Worm (Caenorhabditis elegans): Measurements from ENCODE around the gene B0554.4.
A peak's percentile ranks its signal among the peaks of the same experiment; 100 is the strongest.

The B0554.4 gene

ce11 chrV:412820-413219 is 16.1 kb upstream of the B0554.4 start:
- TF ChIP-seq rnt-1 (tag; optimal IDR thresholded peaks at IDR 0.05) (no peak), ceh-24 (tag; optimal IDR thresholded peaks at IDR 0.05) (no peak), ceh-2 (tag; optimal IDR thresholded peaks at IDR 0.05) (no peak), K02D7.2 (tag; optimal IDR thresholded peaks at IDR 0.05) (no peak), pag-3 (tag; optimal IDR thresholded peaks at IDR 0.05; ENCODE audit: borderline replicate concordance) (no peak), hlh-8 (tag; optimal IDR thresholded peaks at IDR 0.05) (no peak), ceh-9 (tag; optimal IDR thresholded peaks at IDR 0.05) (no peak), unc-55 (GFP tag; optimal IDR thresholded peaks at IDR 0.05) (no peak), madf-2 (tag; optimal IDR thresholded peaks at IDR 0.05) (no peak), zip-5 (tag; optimal IDR thresholded peaks at IDR 0.05) (no peak), elt-2 (tag; optimal IDR thresholded peaks at IDR 0.05) (no peak), ceh-45 (GFP tag; IDR thresholded peaks at IDR 0.05) (no peak), nfya-1 (tag; optimal IDR thresholded peaks at IDR 0.05) (no peak), hlh-15 (tag; optimal IDR thresholded peaks at IDR 0.05) (no peak), Y22D7AL.16 (tag; optimal IDR thresholded peaks at IDR 0.05) (no peak), dve-1 (tag; optimal IDR thresholded peaks at IDR 0.05) (no peak), sdc-2 (tag; optimal IDR thresholded peaks at IDR 0.05) (no peak)

DNA sequence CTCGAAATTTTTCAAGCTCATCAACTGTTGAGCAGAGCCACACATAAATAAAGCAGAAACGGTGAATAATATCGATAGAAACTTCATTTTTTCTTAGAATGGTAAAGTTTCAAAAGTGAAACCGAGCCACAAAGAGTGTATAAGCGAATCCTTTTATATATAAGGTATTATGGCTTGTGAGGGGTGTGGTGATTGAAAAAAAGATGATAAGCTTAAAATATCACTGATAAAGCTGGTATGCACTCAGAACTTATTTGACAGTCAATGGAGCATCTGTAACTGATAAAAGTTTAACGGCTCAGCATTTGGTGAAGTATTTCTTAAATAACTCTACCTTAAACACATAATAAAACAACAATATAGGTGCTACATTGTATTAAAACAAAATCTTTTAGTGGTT is 14.3 kb upstream of the B0554.4 start, which contains the start of gene dod-19:
TSS of gene dod-19 (minus strand) at position 130 of the 400 bp plus-strand sequence.
- TF ChIP-seq ceh-6 (GFP tag; optimal IDR thresholded peaks at IDR 0.05) (no peak), pag-3 (tag; optimal IDR thresholded peaks at IDR 0.05; ENCODE audit: borderline replicate concordance) (no peak)

DNA sequence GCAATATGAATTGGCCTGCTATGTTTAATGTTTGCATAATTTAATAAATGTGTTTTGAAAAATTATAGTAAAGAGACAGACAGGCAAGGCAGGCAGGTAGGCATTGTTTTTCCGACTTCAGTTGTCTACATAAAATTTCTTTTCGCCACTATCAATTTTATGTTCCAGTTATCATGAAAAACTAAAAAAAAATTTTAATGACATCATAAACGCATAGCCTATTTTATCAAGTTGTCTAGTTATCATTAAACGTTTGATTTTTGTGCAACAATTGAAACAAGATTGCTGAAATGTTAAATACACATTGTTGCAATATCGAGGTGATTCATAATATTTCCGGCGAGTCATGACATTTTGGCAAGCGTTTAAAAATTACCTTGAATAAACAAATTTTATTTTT is 13.9 kb upstream of the B0554.4 start:
- TF ChIP-seq pros-1 (tag; optimal IDR thresholded peaks at IDR 0.05): no peak
- TF ChIP-seq elt-2 (tag; optimal IDR thresholded peaks at IDR 0.05): peak; percentile 18
- TF ChIP-seq K02D7.2 (tag; optimal IDR thresholded peaks at IDR 0.05): no peak

DNA sequence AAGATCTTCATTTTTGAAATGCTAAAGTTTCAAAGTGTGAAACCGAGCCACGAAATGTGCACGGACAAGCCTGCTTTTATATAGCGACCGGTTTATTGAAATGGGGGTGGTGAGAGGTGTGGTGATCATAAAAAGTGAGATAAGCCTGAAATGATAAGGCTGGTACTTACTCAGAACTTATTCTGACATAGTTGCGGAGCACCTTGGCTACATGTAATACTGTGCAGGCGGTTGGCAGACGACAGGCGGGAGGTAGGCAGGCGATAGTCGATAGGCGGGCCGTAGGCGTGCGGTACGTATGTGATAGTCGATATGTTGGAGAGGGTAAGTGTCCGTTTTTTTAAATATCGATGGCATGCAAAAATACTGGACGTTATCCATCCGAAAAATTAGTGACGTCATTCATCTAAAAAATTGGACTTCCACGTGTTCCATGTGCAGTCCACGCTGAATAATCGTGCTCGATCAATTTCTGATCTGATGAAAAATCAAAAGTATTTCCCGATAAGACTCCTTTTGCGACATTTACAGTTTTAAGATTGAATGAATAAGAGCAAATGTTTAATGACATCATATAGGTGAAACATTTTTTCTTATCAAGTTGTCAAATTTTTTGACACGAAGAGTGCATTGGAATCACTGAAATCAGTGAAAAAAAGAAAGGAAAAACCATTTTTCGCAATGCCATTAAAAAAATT is 11.1 kb upstream of the B0554.4 start, which contains the start of gene irg-8:
TSS of gene irg-8 (minus strand) at position 51 of the 698 bp plus-strand sequence.
- TF ChIP-seq ceh-24 (tag; optimal IDR thresholded peaks at IDR 0.05) (no peak), ztf-16 (tag; optimal IDR thresholded peaks at IDR 0.05) (no peak), dve-1 (tag; optimal IDR thresholded peaks at IDR 0.05) (no peak), unc-3 (GFP tag; conservative IDR thresholded peaks at IDR 0.05) (no peak), unc-3 (tag; optimal IDR thresholded peaks at IDR 0.05) (no peak), ceh-45 (GFP tag; IDR thresholded peaks at IDR 0.05) (no peak), T23F11.4 (GFP tag; optimal IDR thresholded peaks at IDR 0.05) (no peak), ceh-14 (tag; optimal IDR thresholded peaks at IDR 0.05) (no peak), eyg-1 (tag; optimal IDR thresholded peaks at IDR 0.05) (no peak), rnt-1 (tag; optimal IDR thresholded peaks at IDR 0.05) (no peak), elt-4 (tag; optimal IDR thresholded peaks at IDR 0.05) (no peak), F13H6.1 (tag; optimal IDR thresholded peaks at IDR 0.05) (no peak), ceh-18 (tag; optimal IDR thresholded peaks at IDR 0.05) (no peak), npax-4 (tag; optimal IDR thresholded peaks at IDR 0.05) (no peak), tbx-2 (tag; optimal IDR thresholded peaks at IDR 0.05) (no peak), ceh-6 (GFP tag; optimal IDR thresholded peaks at IDR 0.05) (no peak), unc-86 (tag; optimal IDR thresholded peaks at IDR 0.05) (no peak), nhr-232 (tag; optimal IDR thresholded peaks at IDR 0.05) (no peak), K02D7.2 (tag; optimal IDR thresholded peaks at IDR 0.05) (no peak), ceh-31 (tag; optimal IDR thresholded peaks at IDR 0.05) (no peak), sdc-2 (tag; optimal IDR thresholded peaks at IDR 0.05) (no peak)

ce11 chrV:418432-418831 is 10.5 kb upstream of the B0554.4 start, which contains the start of gene Y39D8A.1:
TSS of gene Y39D8A.1 (plus strand) at chrV:418732.
- TF ChIP-seq npax-4 (tag; optimal IDR thresholded peaks at IDR 0.05) (no peak), ref-2 (tag; optimal IDR thresholded peaks at IDR 0.05) (no peak), fax-1 (tag; optimal IDR thresholded peaks at IDR 0.05) (no peak), ceh-9 (tag; optimal IDR thresholded peaks at IDR 0.05) (no peak), pha-4 (tag; optimal IDR thresholded peaks at IDR 0.05) (no peak), ceh-19 (GFP tag; optimal IDR thresholded peaks at IDR 0.05) (no peak), tbx-2 (tag; optimal IDR thresholded peaks at IDR 0.05) (no peak), ceh-2 (tag; optimal IDR thresholded peaks at IDR 0.05) (no peak), lin-11 (tag; optimal IDR thresholded peaks at IDR 0.05) (no peak), syd-9 (tag; optimal IDR thresholded peaks at IDR 0.05) (no peak), pha-2 (tag; optimal IDR thresholded peaks at IDR 0.05) (no peak), ceh-34 (tag; optimal IDR thresholded peaks at IDR 0.05) (no peak), lim-6 (tag; optimal IDR thresholded peaks at IDR 0.05) (no peak), dve-1 (tag; optimal IDR thresholded peaks at IDR 0.05) (no peak)
